Worm (Caenorhabditis elegans) whole organism, early embryonic: ENCODE results near the gene T19C3.5.

Experiments
- B0310.2 ChIP-seq: sonication (generic microtip); optimal IDR thresholded peaks from 2 replicates; lab custom pipeline; 2016; ENCODE audit warnings: mild to moderate bottlenecking, missing genetic modification characterization, missing compliant biosample characterization
- ama-1 ChIP-seq: fragments of 150-350 bp; optimal IDR thresholded peaks from 2 replicates; lab custom pipeline; 2014
- ceh-36 ChIP-seq: sonication (generic microtip); optimal IDR thresholded peaks from 2 replicates; lab custom pipeline; 2016; ENCODE audit warnings: missing genetic modification characterization, inconsistent platforms, missing compliant biosample characterization
- ets-7 ChIP-seq: sonication (generic microtip); optimal IDR thresholded peaks from 2 replicates; lab custom pipeline; 2016; ENCODE audit warnings: missing genotype, missing genetic modification characterization, missing compliant biosample characterization
- pes-1 ChIP-seq: fragments of 200-800 bp; sonication (Bioruptor generic); IDR thresholded peaks from 2 replicates; pipeline ENCODE4 v1.3.6; 2022; ENCODE audit warnings: missing genetic modification reagents, missing genetic modification characterization, missing compliant biosample characterization

ce11 chrIII:609549-609948, 18.2 kb downstream of the T19C3.5 start, which contains the start of gene best-17:
- no peak for TF ChIP-seq ceh-36 (tag; lab: Kevin White, UChicago)
- no peak for TF ChIP-seq ets-7 (tag; lab: Kevin White, UChicago)
- TF ChIP-seq B0310.2 (tag; lab: Kevin White, UChicago) = no peak
- no peak for TF ChIP-seq ama-1 (lab: Kevin White, UChicago)
- no peak for TF ChIP-seq pes-1 (GFP tag; lab: Robert Waterston, UW)
